Worm (Caenorhabditis elegans) whole organism, L3 larva: Measurements from ENCODE around the gene Y57G11B.6.
A peak's percentile ranks its signal among the peaks of the same experiment; 100 is the strongest.

Experiments used
- R02D3.7 ChIP-seq: fragments of 150-350 bp; optimal IDR thresholded peaks from 2 replicates; lab custom pipeline; 2014; ENCODE audit warnings: missing biosample characterization, missing genetic modification characterization
- ZK546.5 ChIP-seq: sonication (generic microtip); optimal IDR thresholded peaks from 2 replicates; lab custom pipeline; 2017; ENCODE audit warnings: missing biosample characterization, missing genetic modification characterization
- aly-2 ChIP-seq: fragments of 150-350 bp; optimal IDR thresholded peaks from 2 replicates; lab custom pipeline; 2014; ENCODE audit warnings: missing biosample characterization, missing genetic modification characterization
- ama-1 ChIP-seq: fragments of 150-350 bp; optimal IDR thresholded peaks from 2 replicates; lab custom pipeline; 2018
- ceh-28 ChIP-seq: fragments of 150-350 bp; optimal IDR thresholded peaks from 2 replicates; lab custom pipeline; 2014; ENCODE audit warnings: missing biosample characterization, missing genetic modification reagents, missing genetic modification characterization
- ceh-82 ChIP-seq: fragments of 150-350 bp; optimal IDR thresholded peaks from 2 replicates; lab custom pipeline; 2014; ENCODE audit warnings: missing biosample characterization, missing genetic modification characterization
- ceh-9 ChIP-seq: sonication (generic microtip); optimal IDR thresholded peaks from 2 replicates; lab custom pipeline; 2018; ENCODE audit warnings: missing biosample characterization, missing genetic modification characterization
- elt-2 ChIP-seq: sonication (generic microtip); optimal IDR thresholded peaks from 2 replicates; lab custom pipeline; 2016; ENCODE audit warnings: missing genetic modification reagents, mild to moderate bottlenecking, missing genetic modification characterization, missing compliant biosample characterization
- elt-3 ChIP-seq, 3 experiments: fragments of 150-350 bp in 1 of 3; sonication (generic microtip) in 2 of 3; optimal IDR thresholded peaks; 2 replicates in 2 of 3; 4 replicates in 1 of 3; lab custom pipeline; 2014 to 2017; ENCODE audit warnings: missing biosample characterization in 3 of 3, missing genetic modification characterization in 3 of 3
- fkh-2 ChIP-seq: fragments of 150-350 bp; optimal IDR thresholded peaks from 2 replicates; lab custom pipeline; 2014; ENCODE audit warnings: missing biosample characterization, missing genetic modification reagents, missing genetic modification characterization
- fos-1 ChIP-seq: fragments of 150-350 bp; optimal IDR thresholded peaks from 2 replicates; lab custom pipeline; 2014; ENCODE audit warnings: missing biosample characterization, missing genetic modification characterization
- jun-1 ChIP-seq: fragments of 150-350 bp; optimal IDR thresholded peaks from 2 replicates; lab custom pipeline; 2014; ENCODE audit warnings: missing biosample characterization, missing genetic modification reagents, missing genetic modification characterization
- lin-39 ChIP-seq: fragments of 150-350 bp; optimal IDR thresholded peaks from 2 replicates; lab custom pipeline; 2018; ENCODE audit warnings: missing biosample characterization, missing genetic modification reagents, missing genetic modification characterization
- mdl-1 ChIP-seq: fragments of 150-350 bp; optimal IDR thresholded peaks from 2 replicates; lab custom pipeline; 2014; ENCODE audit warnings: missing biosample characterization, missing genetic modification characterization
- mml-1 ChIP-seq: fragments of 150-350 bp; sonication (generic microtip); optimal IDR thresholded peaks from 3 replicates; lab custom pipeline; 2014; ENCODE audit warnings: missing biosample characterization, missing genetic modification characterization
- nfya-1 ChIP-seq: sonication (generic microtip); optimal IDR thresholded peaks from 2 replicates; lab custom pipeline; 2017; ENCODE audit warnings: missing genetic modification characterization, mild to moderate bottlenecking, missing compliant biosample characterization, antibody characterized with exemption, moderate library complexity; ENCODE audit not compliant: insufficient read depth
- nhr-12 ChIP-seq: fragments of 150-350 bp; optimal IDR thresholded peaks from 2 replicates; lab custom pipeline; 2014; ENCODE audit warnings: missing biosample characterization, missing genetic modification characterization
- nhr-25 ChIP-seq: sonication (generic microtip); optimal IDR thresholded peaks from 2 replicates; lab custom pipeline; 2017; ENCODE audit warnings: missing biosample characterization, missing genetic modification characterization
- nhr-28 ChIP-seq: fragments of 150-350 bp; optimal IDR thresholded peaks from 2 replicates; lab custom pipeline; 2014; ENCODE audit warnings: missing biosample characterization, missing genetic modification characterization
- nhr-77 ChIP-seq: fragments of 150-350 bp; optimal IDR thresholded peaks from 2 replicates; lab custom pipeline; 2014; ENCODE audit warnings: missing biosample characterization, missing genetic modification characterization
- pha-4 ChIP-seq: fragments of 150-350 bp; optimal IDR thresholded peaks from 2 replicates; lab custom pipeline; 2014; ENCODE audit warnings: missing biosample characterization, missing genetic modification reagents, missing genetic modification characterization
- skn-1 ChIP-seq: fragments of 150-350 bp; optimal IDR thresholded peaks from 2 replicates; lab custom pipeline; 2014; ENCODE audit warnings: missing biosample characterization, missing genetic modification characterization
- snpc-4 ChIP-seq: fragments of 150-350 bp; optimal IDR thresholded peaks from 2 replicates; lab custom pipeline; 2014; ENCODE audit warnings: missing biosample characterization, missing genetic modification characterization
- tbx-2 ChIP-seq: sonication (generic microtip); optimal IDR thresholded peaks from 2 replicates; lab custom pipeline; 2016; ENCODE audit warnings: mild to moderate bottlenecking, missing genetic modification characterization, missing compliant biosample characterization
- unc-39 ChIP-seq: sonication (generic microtip); optimal IDR thresholded peaks from 4 replicates; lab custom pipeline; 2017; ENCODE audit warnings: missing biosample characterization, missing genetic modification characterization
- unc-62 ChIP-seq: fragments of 150-350 bp; sonication (generic microtip); optimal IDR thresholded peaks from 4 replicates; lab custom pipeline; 2014; ENCODE audit warnings: missing biosample characterization, missing genetic modification reagents, missing genetic modification characterization
- zag-1 ChIP-seq: fragments of 150-350 bp; optimal IDR thresholded peaks from 2 replicates; lab custom pipeline; 2014; ENCODE audit warnings: missing biosample characterization, missing genetic modification characterization
- ztf-11 ChIP-seq: fragments of 150-350 bp; optimal IDR thresholded peaks from 2 replicates; lab custom pipeline; 2014; ENCODE audit warnings: missing biosample characterization, missing genetic modification characterization
- ztf-4 ChIP-seq: fragments of 150-350 bp; optimal IDR thresholded peaks from 2 replicates; lab custom pipeline; 2014; ENCODE audit warnings: missing biosample characterization, missing genetic modification characterization

The Y57G11B.6 gene

DNA sequence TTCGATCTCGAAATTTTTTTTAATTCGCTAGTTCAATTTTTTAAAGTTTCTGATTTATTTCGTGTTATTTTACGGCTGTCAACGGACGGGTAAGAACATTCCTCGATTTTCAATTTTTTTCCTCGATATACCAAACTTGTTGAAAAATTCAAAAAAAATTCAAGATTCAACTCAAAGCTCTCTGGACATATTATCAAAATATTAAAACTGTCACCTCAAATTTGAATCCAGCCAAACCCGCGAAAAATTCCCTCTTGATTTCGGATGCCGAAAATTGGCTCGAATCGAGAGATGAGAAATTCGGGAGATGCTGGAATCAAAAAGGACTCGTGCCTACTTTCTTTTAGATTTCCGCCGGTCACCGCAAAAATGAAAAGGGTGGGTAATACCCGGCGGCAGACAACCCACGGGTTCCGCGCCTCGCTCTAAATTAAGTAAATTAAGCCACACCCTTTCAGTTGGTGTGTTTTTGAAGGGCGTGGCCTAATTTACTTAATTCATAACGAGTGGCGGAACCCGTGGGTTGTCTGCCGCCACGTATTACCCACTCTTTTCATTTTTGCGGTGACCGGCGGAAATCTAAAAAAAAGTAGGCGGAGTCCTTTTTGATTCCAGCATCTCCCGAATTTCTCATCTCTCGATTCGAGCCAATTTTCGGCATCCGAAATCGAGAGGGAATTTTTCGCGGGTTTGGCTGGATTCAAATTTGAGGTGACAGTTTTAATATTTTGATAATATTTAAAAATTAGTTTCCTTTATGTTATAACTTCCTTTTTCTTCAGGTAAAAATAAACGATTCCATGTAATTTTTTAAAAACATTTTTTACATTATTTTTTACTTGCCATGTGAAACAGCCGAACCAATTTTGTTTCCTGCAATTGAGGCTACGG, 29.2 kb downstream of the Y57G11B.6 start:
- peak; percentile 53 for TF ChIP-seq snpc-4 (tag; lab: Kevin White, UChicago)

DNA sequence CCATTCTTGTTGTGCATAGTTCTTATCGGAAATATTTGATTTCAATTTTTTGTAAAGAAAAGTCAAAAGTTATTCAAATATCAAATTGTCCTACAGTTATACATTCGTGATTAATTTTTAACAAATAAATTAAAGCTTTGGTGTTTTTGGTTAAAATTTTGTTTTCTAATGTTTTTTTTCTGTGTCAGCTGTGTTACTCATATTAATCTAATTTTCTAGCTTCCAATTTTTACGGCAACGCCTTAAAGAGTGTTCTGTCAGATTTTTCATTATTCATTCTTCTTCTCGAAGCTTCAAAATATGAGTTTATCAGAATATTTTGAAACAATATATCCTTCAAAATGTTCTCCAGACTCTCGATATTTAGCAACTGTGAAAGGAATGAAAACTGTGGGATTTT, 31.1 kb downstream of the Y57G11B.6 start, which contains the start of gene srh-63:
TSS of gene srh-63 (plus strand) at position 301 of the 400 bp plus-strand sequence.
- TF ChIP-seq ztf-4 (tag; lab: Kevin White, UChicago), result no peak
- TF ChIP-seq unc-62 (GFP tag; lab: Kevin White, UChicago), result no peak
- TF ChIP-seq pha-4 (tag; lab: Kevin White, UChicago), result no peak
- TF ChIP-seq ztf-11 (tag; lab: Kevin White, UChicago), result no peak

DNA sequence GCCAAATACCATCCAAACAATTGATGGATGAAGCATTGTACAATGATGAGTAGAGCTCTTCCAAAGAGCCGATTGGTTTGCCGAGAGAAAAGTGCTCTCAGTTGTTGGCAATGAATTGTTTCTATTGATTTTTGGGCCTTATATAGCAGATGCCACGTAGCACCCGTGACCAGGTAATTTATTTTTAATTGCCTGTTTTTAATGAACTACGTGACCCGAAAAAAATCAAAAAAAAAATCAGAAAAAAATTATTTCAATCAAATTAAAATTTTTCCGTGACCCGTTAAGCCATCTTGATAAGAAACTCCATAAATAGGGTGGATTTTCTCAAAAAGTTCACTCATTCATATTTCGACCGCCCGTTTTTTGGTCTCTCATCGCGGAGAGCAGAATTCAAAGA, 35.3 kb downstream of the Y57G11B.6 start, which contains the start of the genes Y57G11A.2 and T27E7.1:
TSS of gene Y57G11A.2 (minus strand) at position 101 of the 400 bp plus-strand sequence.
TSS of gene T27E7.1 (plus strand) at position 337 of the 400 bp plus-strand sequence.
- TF ChIP-seq R02D3.7 (tag; lab: Kevin White, UChicago), result no peak
- TF ChIP-seq nhr-28 (tag; lab: Kevin White, UChicago), result no peak
- TF ChIP-seq fkh-2, result no peak
- no peak for TF ChIP-seq ceh-9 (tag; lab: Kevin White, UChicago)
- TF ChIP-seq elt-2 (tag; lab: Kevin White, UChicago), result no peak
- TF ChIP-seq ztf-11 (tag; lab: Kevin White, UChicago), result no peak
- TF ChIP-seq zag-1 (tag; lab: Kevin White, UChicago), result no peak
- no peak for TF ChIP-seq lin-39 (tag; lab: Kevin White, UChicago)
- no peak for TF ChIP-seq pha-4 (tag; lab: Kevin White, UChicago)

DNA sequence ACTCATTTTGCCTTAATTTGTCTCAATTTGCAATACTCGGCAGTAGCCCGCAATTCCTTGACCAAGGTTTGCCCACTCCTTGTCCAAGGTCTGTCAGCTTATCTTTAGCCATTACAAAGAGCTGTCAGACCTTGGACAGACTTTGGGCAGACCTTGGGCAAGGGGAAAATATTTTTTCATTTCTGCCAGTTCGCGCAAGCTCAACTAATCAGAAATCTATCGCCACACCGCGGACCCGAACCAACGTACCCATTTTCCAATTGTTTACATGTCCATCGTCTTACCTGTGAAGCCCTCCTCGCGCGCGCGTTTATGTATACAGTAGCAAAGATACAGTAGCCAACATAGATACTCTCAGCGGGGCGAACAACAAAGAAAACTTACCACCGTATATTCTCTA, 39.5 kb downstream of the Y57G11B.6 start:
- TF ChIP-seq nfya-1 (tag; lab: Kevin White, UChicago), result no peak
- TF ChIP-seq fos-1 (tag; lab: Kevin White, UChicago), result no peak
- TF ChIP-seq nhr-77 (tag; lab: Kevin White, UChicago), result no peak
- no peak for TF ChIP-seq unc-62 (GFP tag; lab: Kevin White, UChicago)
- TF ChIP-seq nhr-12, result no peak
- no peak for TF ChIP-seq ceh-28 (tag; lab: Kevin White, UChicago)
- no peak for TF ChIP-seq ama-1 (lab: Kevin White, UChicago)
- no peak for TF ChIP-seq ceh-82 (tag; lab: Kevin White, UChicago)
- TF ChIP-seq ztf-4 (tag; lab: Kevin White, UChicago), result no peak
- TF ChIP-seq ztf-11 (tag; lab: Kevin White, UChicago), result no peak
- no peak for TF ChIP-seq tbx-2 (tag; lab: Kevin White, UChicago)
- no peak for TF ChIP-seq jun-1 (tag; lab: Kevin White, UChicago)
- TF ChIP-seq elt-3 (tag; optimal IDR thresholded peaks at IDR 0.05; lab: Kevin White, UChicago), result no peak
- no peak for TF ChIP-seq snpc-4 (tag; lab: Kevin White, UChicago)
- TF ChIP-seq aly-2 (tag; lab: Kevin White, UChicago), result no peak
- no peak for TF ChIP-seq unc-39 (tag; lab: Kevin White, UChicago)
- TF ChIP-seq skn-1 (tag; lab: Kevin White, UChicago), result no peak
- no peak for TF ChIP-seq nhr-25

DNA sequence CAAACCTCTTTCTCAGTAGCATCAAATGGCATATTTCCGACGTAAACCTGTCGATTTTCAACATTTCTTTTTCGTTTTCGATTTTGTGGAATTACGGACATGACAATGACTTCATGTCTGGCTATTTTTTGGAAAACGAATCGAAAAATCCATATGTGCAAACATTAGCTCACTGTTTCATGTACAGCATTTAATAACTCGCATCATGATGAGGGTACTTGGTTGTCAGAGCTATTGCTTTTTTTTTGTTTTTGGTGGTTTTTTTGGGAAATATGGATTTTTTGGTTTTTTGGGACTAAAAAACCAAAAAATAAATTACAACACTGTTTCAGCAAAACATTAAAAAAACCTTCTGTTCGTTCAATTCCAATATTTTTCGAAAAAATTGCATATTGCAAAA, 42.3 kb downstream of the Y57G11B.6 start, which contains the start of gene Y57G11A.5:
TSS of gene Y57G11A.5 (minus strand) at position 101 of the 400 bp plus-strand sequence.
- TF ChIP-seq fkh-2 (no peak), ceh-28 (tag; lab: Kevin White, UChicago) (no peak), snpc-4 (tag; lab: Kevin White, UChicago) (no peak), mdl-1 (no peak), jun-1 (tag; lab: Kevin White, UChicago) (no peak), nfya-1 (tag; lab: Kevin White, UChicago) (no peak), ZK546.5 (no peak), fos-1 (tag; lab: Kevin White, UChicago) (no peak), ztf-11 (tag; lab: Kevin White, UChicago) (no peak), lin-39 (tag; lab: Kevin White, UChicago) (no peak), nhr-25 (no peak)

DNA sequence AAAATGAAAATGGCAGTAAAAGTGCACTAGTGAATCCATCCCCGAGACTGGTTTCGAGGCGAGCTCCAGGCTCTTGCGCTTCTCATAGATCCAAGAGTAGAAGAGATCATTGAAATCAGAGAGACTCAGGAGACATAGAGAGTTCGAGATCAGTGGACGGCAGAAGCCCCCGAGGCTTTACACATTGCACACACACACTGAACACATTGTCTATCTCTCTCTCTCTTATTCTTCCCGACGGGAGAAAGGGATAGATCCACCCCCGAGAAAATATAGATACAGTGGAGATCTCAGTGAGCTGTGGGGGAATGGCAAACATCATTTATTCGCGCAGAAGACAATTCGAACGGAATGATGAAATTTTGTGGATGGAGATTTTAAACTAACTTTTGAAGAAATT, 47.7 kb downstream of the Y57G11B.6 start:
- TF ChIP-seq pha-4 (tag; lab: Kevin White, UChicago), result peak; percentile 20
- no peak for TF ChIP-seq mml-1
